Fruit fly (Drosophila melanogaster) whole organism, embryonic: Measurements from ENCODE around the gene EMC6.

Experiments used
- Atf3 ChIP-seq: fragments of 200-800 bp; sonication (Bioruptor generic); optimal IDR thresholded peaks from 3 replicates; lab custom pipeline; 2016; ENCODE audit warnings: missing biosample characterization, missing genetic modification characterization
- CG10209 ChIP-seq: fragments of 200-800 bp; sonication (Bioruptor generic); optimal IDR thresholded peaks from 3 replicates; lab custom pipeline; 2017; ENCODE audit warnings: missing biosample characterization, mild to moderate bottlenecking, missing genetic modification characterization, missing genetic modification reagents
- CG1024 ChIP-seq: fragments of 200-800 bp; sonication (Bioruptor generic); IDR thresholded peaks from 2 replicates; pipeline ENCODE4 v1.3.6; 2022; ENCODE audit warnings: missing biosample characterization, missing genetic modification characterization
- CG10274 ChIP-seq: fragments of 200-800 bp; sonication (Bioruptor generic); optimal IDR thresholded peaks from 3 replicates; lab custom pipeline; 2017; ENCODE audit warnings: missing biosample characterization, mild to moderate bottlenecking, missing genetic modification characterization
- CG10462 ChIP-seq: fragments of 200-800 bp; sonication (Bioruptor generic); optimal IDR thresholded peaks from 2 replicates; lab custom pipeline; 2016; ENCODE audit warnings: missing biosample characterization, missing genetic modification characterization
- CG10979 ChIP-seq: fragments of 200-800 bp; sonication (Bioruptor generic); optimal IDR thresholded peaks from 2 replicates; lab custom pipeline; 2018; ENCODE audit warnings: missing biosample characterization, mild to moderate bottlenecking, missing genetic modification characterization, moderate library complexity
- CG12744 ChIP-seq: fragments of 200-800 bp; sonication (Bioruptor generic); optimal IDR thresholded peaks from 2 replicates; lab custom pipeline; 2016; ENCODE audit warnings: missing biosample characterization, missing genetic modification characterization
- CG13296 ChIP-seq: fragments of 200-800 bp; sonication (Bioruptor generic); optimal IDR thresholded peaks from 3 replicates; lab custom pipeline; 2018; ENCODE audit warnings: missing biosample characterization, mild to moderate bottlenecking, missing genetic modification characterization
- CG14965 ChIP-seq: fragments of 200-800 bp; sonication (Bioruptor generic); optimal IDR thresholded peaks from 2 replicates; lab custom pipeline; 2016; ENCODE audit warnings: missing biosample characterization, missing genetic modification characterization, borderline replicate concordance
- CG16813 ChIP-seq: fragments of 200-800 bp; sonication (Bioruptor generic); IDR thresholded peaks from 3 replicates; pipeline ENCODE4 v1.3.6; 2022; ENCODE audit warnings: missing biosample characterization, missing genetic modification characterization; ENCODE audit not compliant: partially characterized antibody
- CG18262 ChIP-seq: fragments of 200-800 bp; optimal IDR thresholded peaks from 3 replicates; lab custom pipeline; 2019; ENCODE audit warnings: missing biosample characterization, mild to moderate bottlenecking, missing genetic modification characterization, moderate library complexity
- CG18619 ChIP-seq: fragments of 200-800 bp; sonication (Bioruptor generic); optimal IDR thresholded peaks from 3 replicates; lab custom pipeline; 2017; ENCODE audit warnings: missing biosample characterization, mild to moderate bottlenecking, missing genetic modification characterization
- CG30431 ChIP-seq: fragments of 200-800 bp; sonication (Bioruptor generic); optimal IDR thresholded peaks from 2 replicates; lab custom pipeline; 2017; ENCODE audit warnings: missing biosample characterization, missing genetic modification characterization
- CG31224 ChIP-seq: fragments of 200-800 bp; sonication (Bioruptor generic); IDR thresholded peaks from 2 replicates; pipeline ENCODE4 v1.3.6; 2022; ENCODE audit warnings: missing biosample characterization, missing genetic modification characterization
- CG34224 ChIP-seq: fragments of 200-800 bp; sonication (Bioruptor generic); IDR thresholded peaks from 3 replicates; pipeline ENCODE4 v1.3.6; 2022; ENCODE audit warnings: missing biosample characterization, missing genetic modification characterization; ENCODE audit not compliant: partially characterized antibody
- CG5245 ChIP-seq: fragments of 200-800 bp; sonication (Bioruptor generic); optimal IDR thresholded peaks from 3 replicates; lab custom pipeline; 2016; ENCODE audit warnings: missing biosample characterization, missing genetic modification characterization
- CG6791 ChIP-seq: fragments of 200-800 bp; sonication (Bioruptor generic); IDR thresholded peaks from 3 replicates; pipeline ENCODE4 v1.3.6; 2022; ENCODE audit warnings: missing biosample characterization, missing genetic modification characterization; ENCODE audit not compliant: partially characterized antibody
- CG7271 ChIP-seq: fragments of 200-800 bp; sonication (Bioruptor generic); optimal IDR thresholded peaks from 2 replicates; lab custom pipeline; 2018; ENCODE audit warnings: missing biosample characterization, mild to moderate bottlenecking, missing genetic modification characterization, moderate library complexity
- CG8388 ChIP-seq: fragments of 200-800 bp; sonication (Bioruptor generic); optimal IDR thresholded peaks from 2 replicates; lab custom pipeline; 2019; ENCODE audit warnings: missing biosample characterization, mild to moderate bottlenecking, missing genetic modification characterization, moderate library complexity
- CG9215 ChIP-seq: fragments of 200-800 bp; sonication (Bioruptor generic); IDR thresholded peaks from 2 replicates; pipeline ENCODE4 v1.3.6; 2022; ENCODE audit warnings: missing biosample characterization, missing genetic modification characterization
- CG9876 ChIP-seq: fragments of 200-800 bp; sonication (Bioruptor generic); optimal IDR thresholded peaks from 2 replicates; lab custom pipeline; 2016; ENCODE audit warnings: missing biosample characterization, missing genetic modification characterization
- CrebB ChIP-seq: fragments of 200-800 bp; sonication (Bioruptor generic); optimal IDR thresholded peaks from 3 replicates; lab custom pipeline; 2018; ENCODE audit warnings: missing biosample characterization, mild to moderate bottlenecking, missing genetic modification characterization
- HmgD ChIP-seq: fragments of 200-800 bp; sonication (Bioruptor generic); optimal IDR thresholded peaks from 3 replicates; lab custom pipeline; 2016; ENCODE audit warnings: missing biosample characterization, missing genetic modification characterization
- Hr3 ChIP-seq: fragments of 200-800 bp; sonication (Bioruptor generic); optimal IDR thresholded peaks from 3 replicates; lab custom pipeline; 2016; ENCODE audit warnings: missing biosample characterization, missing genetic modification characterization
- Hr51 ChIP-seq, 2 experiments: fragments of 200-800 bp; sonication (Bioruptor generic); optimal IDR thresholded peaks; 2 replicates in 1 of 2; 3 replicates in 1 of 2; lab custom pipeline; 2016 to 2018; ENCODE audit warnings: missing biosample characterization in 2 of 2, missing genetic modification characterization in 2 of 2, mild to moderate bottlenecking in 1 of 2, moderate library complexity in 1 of 2
- Meics ChIP-seq: fragments of 200-800 bp; sonication (Bioruptor generic); optimal IDR thresholded peaks from 2 replicates; lab custom pipeline; 2017; ENCODE audit warnings: missing biosample characterization, mild to moderate bottlenecking, missing genetic modification characterization
- Mrtf ChIP-seq: fragments of 200-800 bp; sonication (Bioruptor generic); IDR thresholded peaks from 3 replicates; pipeline ENCODE4 v1.3.6; 2022; ENCODE audit warnings: missing biosample characterization, missing genetic modification characterization
- NFAT ChIP-seq: fragments of 200-800 bp; sonication (Bioruptor generic); IDR thresholded peaks from 2 replicates; pipeline ENCODE4 v1.3.6; 2022; ENCODE audit warnings: missing biosample characterization, missing genetic modification characterization
- Nf-YA ChIP-seq: fragments of 200-800 bp; sonication (Bioruptor generic); IDR thresholded peaks from 2 replicates; pipeline ENCODE4 v1.3.6; 2022; ENCODE audit warnings: missing biosample characterization, missing genetic modification characterization
- Nf-YB ChIP-seq: fragments of 200-800 bp; sonication (Bioruptor generic); optimal IDR thresholded peaks from 3 replicates; lab custom pipeline; 2019; ENCODE audit warnings: missing biosample characterization, mild to moderate bottlenecking, missing genetic modification characterization, moderate library complexity
- Usf ChIP-seq: fragments of 200-800 bp; sonication (Bioruptor generic); optimal IDR thresholded peaks from 2 replicates; lab custom pipeline; 2017; ENCODE audit warnings: missing genotype, missing biosample characterization, missing genetic modification characterization
- amos ChIP-seq: fragments of 200-800 bp; sonication (Bioruptor generic); IDR thresholded peaks from 2 replicates; pipeline ENCODE4 v1.3.6; 2022; ENCODE audit warnings: missing biosample characterization, missing genetic modification characterization; ENCODE audit not compliant: partially characterized antibody
- bbx ChIP-seq: fragments of 200-800 bp; sonication (Bioruptor generic); IDR thresholded peaks from 2 replicates; pipeline ENCODE4 v1.3.6; 2022; ENCODE audit warnings: missing biosample characterization, missing genetic modification characterization; ENCODE audit not compliant: partially characterized antibody
- ftz-f1 ChIP-seq: fragments of 200-800 bp; sonication (Bioruptor generic); optimal IDR thresholded peaks from 2 replicates; lab custom pipeline; 2016; ENCODE audit warnings: missing biosample characterization, missing genetic modification characterization
- hth ChIP-seq: fragments of >200 bp; optimal IDR thresholded peaks from 2 replicates; lab custom pipeline; 2017; ENCODE audit warnings: inconsistent platforms
- inv ChIP-seq: fragments of 200-800 bp; sonication (Bioruptor generic); IDR thresholded peaks from 2 replicates; pipeline ENCODE4 v1.3.6; 2022; ENCODE audit warnings: missing biosample characterization, missing genetic modification characterization; ENCODE audit not compliant: partially characterized antibody
- jigr1 ChIP-seq: fragments of 200-800 bp; sonication (Bioruptor generic); IDR thresholded peaks from 3 replicates; pipeline ENCODE4 v1.3.6; 2022; ENCODE audit warnings: missing biosample characterization, missing genetic modification characterization
- jing ChIP-seq: fragments of 200-800 bp; sonication (Bioruptor generic); optimal IDR thresholded peaks from 2 replicates; lab custom pipeline; 2018; ENCODE audit warnings: missing biosample characterization, mild to moderate bottlenecking, missing genetic modification characterization
- onecut ChIP-seq: fragments of 200-800 bp; sonication (Bioruptor generic); IDR thresholded peaks from 2 replicates; pipeline ENCODE4 v1.3.6; 2022; ENCODE audit warnings: missing biosample characterization, missing genetic modification characterization
- pfk ChIP-seq: fragments of 200-800 bp; sonication (Bioruptor generic); optimal IDR thresholded peaks from 2 replicates; lab custom pipeline; 2018; ENCODE audit warnings: missing biosample characterization, mild to moderate bottlenecking, missing genetic modification characterization, moderate library complexity
- rib ChIP-seq: fragments of 200-800 bp; sonication (Bioruptor generic); IDR thresholded peaks from 2 replicates; pipeline ENCODE4 v1.3.6; 2022; ENCODE audit warnings: missing biosample characterization, missing genetic modification characterization
- schlank ChIP-seq: fragments of 200-800 bp; sonication (Bioruptor generic); optimal IDR thresholded peaks from 2 replicates; lab custom pipeline; 2018; ENCODE audit warnings: missing biosample characterization, mild to moderate bottlenecking, missing genetic modification characterization
- sim ChIP-seq: fragments of 200-800 bp; sonication (Bioruptor generic); IDR thresholded peaks from 2 replicates; pipeline ENCODE4 v1.3.6; 2022; ENCODE audit warnings: missing biosample characterization, missing genetic modification characterization
- slp2 ChIP-seq: fragments of 200-800 bp; sonication (Bioruptor generic); optimal IDR thresholded peaks from 2 replicates; lab custom pipeline; 2016; ENCODE audit warnings: missing biosample characterization, missing genetic modification characterization
- so ChIP-seq: fragments of 200-800 bp; sonication (Bioruptor generic); IDR thresholded peaks from 3 replicates; pipeline ENCODE4 v1.3.6; 2022; ENCODE audit warnings: missing biosample characterization, missing genetic modification characterization
- sqz ChIP-seq: fragments of 200-800 bp; sonication (Bioruptor generic); optimal IDR thresholded peaks from 3 replicates; lab custom pipeline; 2018; ENCODE audit warnings: missing biosample characterization, mild to moderate bottlenecking, missing genetic modification characterization
- stc ChIP-seq: fragments of 200-800 bp; sonication (Bioruptor generic); IDR thresholded peaks from 2 replicates; pipeline ENCODE4 v1.3.6; 2022; ENCODE audit warnings: missing biosample characterization, missing genetic modification characterization
- trem ChIP-seq: fragments of 200-800 bp; optimal IDR thresholded peaks from 3 replicates; lab custom pipeline; 2019; ENCODE audit warnings: missing biosample characterization, mild to moderate bottlenecking, missing genetic modification characterization, moderate library complexity

The EMC6 gene

DNA sequence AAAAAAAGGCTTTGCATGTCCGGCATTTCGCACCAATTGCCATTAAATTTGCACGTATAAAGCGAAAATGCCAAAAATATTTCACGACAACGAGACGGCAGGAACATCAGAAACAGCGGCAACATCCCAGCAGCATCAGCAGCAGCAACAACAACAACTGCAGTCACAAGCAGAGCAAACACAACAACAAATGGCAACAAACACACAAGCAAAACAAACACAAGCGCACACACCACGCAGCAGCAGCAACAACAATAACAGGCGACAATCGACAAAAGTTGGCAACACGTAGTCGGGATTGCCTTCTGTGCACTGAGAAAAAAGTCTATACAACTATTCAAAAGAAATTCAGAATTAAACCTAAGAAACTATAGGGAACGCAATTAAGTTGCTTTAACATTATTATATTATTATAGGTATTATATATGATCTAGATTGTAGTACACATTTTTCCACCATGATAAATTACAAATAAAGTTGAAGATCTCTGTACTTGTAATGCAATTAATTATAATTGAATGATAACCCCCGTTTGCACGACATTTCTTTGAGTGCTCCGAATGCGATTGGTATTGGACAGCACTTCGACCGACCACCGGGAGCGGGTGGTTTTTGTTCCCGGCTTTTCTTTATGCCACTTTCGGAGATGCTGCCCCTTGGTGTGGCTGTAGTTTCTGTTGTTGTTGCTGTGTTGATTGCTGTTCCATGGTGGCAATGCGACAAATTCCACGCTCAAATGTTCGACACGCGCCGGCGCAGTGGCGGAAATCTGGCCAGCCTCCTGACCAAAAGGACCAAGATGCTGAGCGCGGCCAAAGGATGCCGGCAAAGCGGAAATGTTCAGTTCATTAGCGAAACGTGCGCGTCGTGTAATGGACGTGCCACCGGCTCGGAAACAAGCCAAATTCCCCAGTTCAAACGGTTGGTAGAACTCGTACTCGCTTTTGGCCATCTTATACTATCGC lies 41.0 kb downstream of the EMC6 start, which contains the start of gene tnc (continued):
- TF ChIP-seq CG6791 (GFP tag; lab: Robert Waterston, UW), result no peak
- TF ChIP-seq onecut (GFP tag; lab: Robert Waterston, UW), result peak; percentile 21; the same call in 1 of the 2 replicates
- TF ChIP-seq CG1024 (GFP tag; lab: Robert Waterston, UW), result no peak
- TF ChIP-seq Mrtf, result no peak
- no peak for TF ChIP-seq CG16813 (GFP tag; lab: Robert Waterston, UW)
- no peak for TF ChIP-seq Atf3 (GFP tag; lab: Kevin White, UChicago)
- TF ChIP-seq CG9215 (GFP tag; lab: Robert Waterston, UW), result 0 out of 2 replicates have a peak, but pooled peaks have one; percentile 41
- peak; percentile 71 for TF ChIP-seq Meics
- no peak for TF ChIP-seq schlank (tag; lab: Kevin White, UChicago)
- TF ChIP-seq rib (GFP tag; lab: Robert Waterston, UW), result no peak
- peak; percentile 24 for TF ChIP-seq trem (tag; lab: Kevin White, UChicago)
- no peak for TF ChIP-seq CG12744 (GFP tag; lab: Kevin White, UChicago)
- TF ChIP-seq CG7271 (tag; lab: Kevin White, UChicago), result no peak
- no peak for TF ChIP-seq ftz-f1 (GFP tag; lab: Kevin White, UChicago)
- TF ChIP-seq CG13296 (GFP tag; lab: Kevin White, UChicago), result peak; percentile 34
- TF ChIP-seq CG10979 (tag; lab: Kevin White, UChicago), result peak; percentile 56
- TF ChIP-seq inv, result no peak
- no peak for TF ChIP-seq NFAT (GFP tag; lab: Robert Waterston, UW)
- peak; percentile 43; the same call in 1 of the 3 replicates for TF ChIP-seq so
- no peak for TF ChIP-seq pfk (GFP tag; lab: Kevin White, UChicago)
- TF ChIP-seq CG10274 (GFP tag; lab: Kevin White, UChicago), result no peak
- TF ChIP-seq CG30431 (GFP tag; lab: Kevin White, UChicago), result no peak
- TF ChIP-seq sim, result no peak
- no peak for TF ChIP-seq sqz (GFP tag; lab: Kevin White, UChicago)
- no peak for TF ChIP-seq CG9876 (GFP tag; lab: Kevin White, UChicago)
- TF ChIP-seq Nf-YB, result peak; percentile 11
- peak; percentile 55 for TF ChIP-seq CG8388
- no peak for TF ChIP-seq amos (GFP tag; lab: Robert Waterston, UW)
- peak; percentile 46 for TF ChIP-seq CG10209 (GFP tag; lab: Kevin White, UChicago)
- peak; percentile 68 for TF ChIP-seq CG18262
- TF ChIP-seq Hr3 (GFP tag; lab: Kevin White, UChicago), result peak; percentile 44
- TF ChIP-seq HmgD, result no peak
- peak; percentile 49 for TF ChIP-seq CG18619
- no peak for TF ChIP-seq CG14965 (GFP tag; lab: Kevin White, UChicago)
- TF ChIP-seq jing (GFP tag; lab: Kevin White, UChicago), result no peak
- peak; percentile 25; the same call in 1 of the 3 replicates for TF ChIP-seq jigr1
- peak; percentile 36; the same call in 1 of the 2 replicates for TF ChIP-seq stc (GFP tag; lab: Robert Waterston, UW)
- peak in 1 of 2 experiments; percentile 72 for TF ChIP-seq Hr51 (GFP tag; optimal IDR thresholded peaks at IDR 0.05; lab: Kevin White, UChicago)
- no peak for TF ChIP-seq hth (lab: Kevin White, UChicago)
- TF ChIP-seq CG10462, result peak; percentile 0
- TF ChIP-seq Nf-YA, result no peak
- no peak for TF ChIP-seq CrebB
- no peak for TF ChIP-seq slp2 (GFP tag; lab: Kevin White, UChicago)
- TF ChIP-seq CG5245, result no peak
- no peak for TF ChIP-seq Usf (GFP tag; lab: Kevin White, UChicago)
- TF ChIP-seq bbx (GFP tag; lab: Robert Waterston, UW), result no peak
- TF ChIP-seq CG34224, result no peak
- TF ChIP-seq CG31224 (GFP tag; lab: Robert Waterston, UW), result no peak
